Worm (Caenorhabditis elegans): ENCODE measurements around the gene szy-2.

- TF ChIP-seq pha-4 (tag; optimal IDR thresholded peaks at IDR 0.05): no peak
- no peak for TF ChIP-seq tbx-2 (tag; optimal IDR thresholded peaks at IDR 0.05)
- no peak for TF ChIP-seq syd-9 (tag; optimal IDR thresholded peaks at IDR 0.05)
- no peak for TF ChIP-seq ceh-9 (tag; optimal IDR thresholded peaks at IDR 0.05)
Measured at ce11 chrIII:5405628-5406084, 34.6 kb upstream of the szy-2 start, which contains the start of the genes W03A5.2 and Y32H12A.8.

Measured in whole organism, late embryonic.